Fruit fly (Drosophila melanogaster) whole organism, embryonic: Measurements from ENCODE around the gene CG32819.

Experiments
- ATbp ChIP-seq: fragments of 200-800 bp; sonication (Bioruptor generic); optimal IDR thresholded peaks from 2 replicates; lab custom pipeline; 2017; ENCODE audit warnings: missing biosample characterization, mild to moderate bottlenecking, missing genetic modification characterization, missing genetic modification reagents
- CG10147 ChIP-seq: fragments of 200-800 bp; sonication (Bioruptor generic); optimal IDR thresholded peaks from 2 replicates; lab custom pipeline; 2019; ENCODE audit warnings: missing biosample characterization, mild to moderate bottlenecking, missing genetic modification characterization, moderate library complexity
- CG12219 ChIP-seq: fragments of 200-800 bp; sonication (Bioruptor generic); optimal IDR thresholded peaks from 3 replicates; lab custom pipeline; 2018; ENCODE audit warnings: missing biosample characterization, mild to moderate bottlenecking, missing genetic modification characterization
- CG12744 ChIP-seq: fragments of 200-800 bp; sonication (Bioruptor generic); optimal IDR thresholded peaks from 2 replicates; lab custom pipeline; 2016; ENCODE audit warnings: missing biosample characterization, missing genetic modification characterization
- CG14441 ChIP-seq: fragments of 200-800 bp; sonication (Bioruptor generic); IDR thresholded peaks from 2 replicates; pipeline ENCODE4 v1.3.6; 2022; ENCODE audit warnings: missing biosample characterization, missing genetic modification characterization
- CG16815 ChIP-seq: fragments of 200-800 bp; sonication (Bioruptor generic); optimal IDR thresholded peaks from 3 replicates; lab custom pipeline; 2017; ENCODE audit warnings: missing biosample characterization, mild to moderate bottlenecking, missing genetic modification characterization
- CG17802 ChIP-seq: fragments of 200-800 bp; sonication (Bioruptor generic); optimal IDR thresholded peaks from 2 replicates; lab custom pipeline; 2018; ENCODE audit warnings: missing biosample characterization, mild to moderate bottlenecking, missing genetic modification characterization, moderate library complexity
- CG18011 ChIP-seq: fragments of 200-800 bp; sonication (Bioruptor generic); optimal IDR thresholded peaks from 2 replicates; lab custom pipeline; 2017; ENCODE audit warnings: missing biosample characterization, missing genetic modification characterization, mild to moderate bottlenecking, moderate library complexity, missing genotype
- CG2129 ChIP-seq: fragments of 200-800 bp; sonication (Bioruptor generic); IDR thresholded peaks from 2 replicates; pipeline ENCODE4 v1.3.6; 2022; ENCODE audit warnings: missing biosample characterization, missing genetic modification characterization; ENCODE audit not compliant: partially characterized antibody
- CG2678 ChIP-seq: fragments of 200-800 bp; sonication (Bioruptor generic); optimal IDR thresholded peaks from 3 replicates; lab custom pipeline; 2019; ENCODE audit warnings: missing biosample characterization, mild to moderate bottlenecking, missing genetic modification characterization, moderate library complexity
- CG3281 ChIP-seq: fragments of 200-800 bp; sonication (Bioruptor generic); optimal IDR thresholded peaks from 3 replicates; lab custom pipeline; 2017; ENCODE audit warnings: missing biosample characterization, mild to moderate bottlenecking, missing genetic modification characterization
- CG3407 ChIP-seq: fragments of 200-800 bp; sonication (Bioruptor generic); optimal IDR thresholded peaks from 2 replicates; lab custom pipeline; 2018; ENCODE audit warnings: missing biosample characterization, mild to moderate bottlenecking, missing genetic modification characterization
- CG6654 ChIP-seq: fragments of 200-800 bp; sonication (Bioruptor generic); optimal IDR thresholded peaks from 2 replicates; lab custom pipeline; 2017; ENCODE audit warnings: missing biosample characterization, mild to moderate bottlenecking, missing genetic modification characterization
- CG6683 ChIP-seq: fragments of 200-800 bp; sonication (Bioruptor generic); optimal IDR thresholded peaks from 2 replicates; lab custom pipeline; 2017; ENCODE audit warnings: missing biosample characterization, mild to moderate bottlenecking, missing genetic modification characterization, missing genetic modification reagents
- CG7987 ChIP-seq: fragments of 200-800 bp; sonication (Bioruptor generic); optimal IDR thresholded peaks from 2 replicates; lab custom pipeline; 2018; ENCODE audit warnings: missing biosample characterization, mild to moderate bottlenecking, missing genetic modification characterization, moderate library complexity
- CG8944 ChIP-seq: fragments of 200-800 bp; sonication (Bioruptor generic); optimal IDR thresholded peaks from 3 replicates; lab custom pipeline; 2016; ENCODE audit warnings: missing biosample characterization, missing genetic modification characterization
- CG9215 ChIP-seq: fragments of 200-800 bp; sonication (Bioruptor generic); IDR thresholded peaks from 2 replicates; pipeline ENCODE4 v1.3.6; 2022; ENCODE audit warnings: missing biosample characterization, missing genetic modification characterization
- CG9437 ChIP-seq: fragments of 200-800 bp; sonication (Bioruptor generic); optimal IDR thresholded peaks from 2 replicates; lab custom pipeline; 2018; ENCODE audit warnings: missing biosample characterization, mild to moderate bottlenecking, missing genetic modification characterization
- CG9932 ChIP-seq: fragments of 200-800 bp; sonication (Bioruptor generic); IDR thresholded peaks from 2 replicates; pipeline ENCODE4 v1.3.6; 2022; ENCODE audit warnings: missing biosample characterization, missing genetic modification characterization
- CoRest ChIP-seq: fragments of 200-800 bp; sonication (Bioruptor generic); optimal IDR thresholded peaks from 3 replicates; lab custom pipeline; 2018; ENCODE audit warnings: missing biosample characterization, mild to moderate bottlenecking, missing genetic modification characterization, moderate library complexity
- CrebB ChIP-seq: fragments of 200-800 bp; sonication (Bioruptor generic); optimal IDR thresholded peaks from 3 replicates; lab custom pipeline; 2018; ENCODE audit warnings: missing biosample characterization, mild to moderate bottlenecking, missing genetic modification characterization
- Elba2 ChIP-seq: fragments of 200-800 bp; sonication (Bioruptor generic); optimal IDR thresholded peaks from 3 replicates; lab custom pipeline; 2016; ENCODE audit warnings: missing biosample characterization, missing genetic modification characterization
- Fer1 ChIP-seq: fragments of 200-800 bp; sonication (Bioruptor generic); optimal IDR thresholded peaks from 2 replicates; lab custom pipeline; 2017; ENCODE audit warnings: missing biosample characterization, mild to moderate bottlenecking, missing genetic modification characterization
- HHEX ChIP-seq: fragments of 200-800 bp; sonication (Bioruptor generic); optimal IDR thresholded peaks from 3 replicates; lab custom pipeline; 2017; ENCODE audit warnings: missing biosample characterization, mild to moderate bottlenecking, missing genetic modification characterization, missing genetic modification reagents
- HmgZ ChIP-seq: fragments of 200-800 bp; sonication (Bioruptor generic); optimal IDR thresholded peaks from 2 replicates; lab custom pipeline; 2018; ENCODE audit warnings: missing biosample characterization, mild to moderate bottlenecking, missing genetic modification characterization
- Hr39 ChIP-seq: fragments of >200 bp; optimal IDR thresholded peaks from 2 replicates; lab custom pipeline; 2017
- MESR4 ChIP-seq: fragments of 200-800 bp; sonication (Bioruptor generic); optimal IDR thresholded peaks from 2 replicates; lab custom pipeline; 2018; ENCODE audit warnings: missing biosample characterization, mild to moderate bottlenecking, missing genetic modification characterization, moderate library complexity
- Opbp ChIP-seq: fragments of 200-800 bp; sonication (Bioruptor generic); IDR thresholded peaks from 3 replicates; pipeline ENCODE4 v1.3.6; 2022; ENCODE audit warnings: missing biosample characterization, missing genetic modification characterization; ENCODE audit not compliant: partially characterized antibody
- Poxn ChIP-seq: fragments of 200-800 bp; sonication (Bioruptor generic); IDR thresholded peaks from 2 replicates; pipeline ENCODE4 v1.3.6; 2022; ENCODE audit warnings: missing biosample characterization, missing genetic modification characterization
- Six4 ChIP-seq: fragments of 200-800 bp; sonication (Bioruptor generic); optimal IDR thresholded peaks from 2 replicates; lab custom pipeline; 2016; ENCODE audit warnings: missing biosample characterization, missing genetic modification characterization
- ap ChIP-seq: fragments of 200-800 bp; sonication (Bioruptor generic); IDR thresholded peaks from 2 replicates; pipeline ENCODE4 v1.3.6; 2022; ENCODE audit warnings: missing biosample characterization, missing genetic modification characterization
- cato ChIP-seq: fragments of 200-800 bp; sonication (Bioruptor generic); optimal IDR thresholded peaks from 2 replicates; lab custom pipeline; 2016; ENCODE audit warnings: missing biosample characterization, missing genetic modification characterization, borderline replicate concordance
- chinmo ChIP-seq: fragments of 200-800 bp; sonication (Bioruptor generic); IDR thresholded peaks from 4 replicates; pipeline ENCODE4 v1.3.6; 2022; ENCODE audit warnings: missing biosample characterization, missing genetic modification characterization; ENCODE audit not compliant: partially characterized antibody
- ci ChIP-seq: fragments of 200-800 bp; sonication (Bioruptor generic); IDR thresholded peaks from 3 replicates; pipeline ENCODE4 v1.3.6; 2022; ENCODE audit warnings: missing biosample characterization, missing genetic modification characterization
- crc ChIP-seq: fragments of 200-800 bp; sonication (Bioruptor generic); optimal IDR thresholded peaks from 2 replicates; lab custom pipeline; 2016; ENCODE audit warnings: missing biosample characterization, missing genetic modification characterization
- dmrt99B ChIP-seq: fragments of 200-800 bp; sonication (Bioruptor generic); optimal IDR thresholded peaks from 2 replicates; lab custom pipeline; 2018; ENCODE audit warnings: missing biosample characterization, mild to moderate bottlenecking, missing genetic modification characterization, moderate library complexity
- emc ChIP-seq: fragments of 200-800 bp; sonication (Bioruptor generic); optimal IDR thresholded peaks from 2 replicates; lab custom pipeline; 2016; ENCODE audit warnings: missing biosample characterization, missing genetic modification characterization
- grau ChIP-seq: fragments of 200-800 bp; optimal IDR thresholded peaks from 3 replicates; lab custom pipeline; 2019; ENCODE audit warnings: missing biosample characterization, mild to moderate bottlenecking, missing genetic modification characterization, moderate library complexity
- h ChIP-seq: fragments of >200 bp; optimal IDR thresholded peaks from 2 replicates; lab custom pipeline; 2017
- hth ChIP-seq: fragments of >200 bp; optimal IDR thresholded peaks from 2 replicates; lab custom pipeline; 2017; ENCODE audit warnings: inconsistent platforms
- kah ChIP-seq: fragments of 200-800 bp; sonication (Bioruptor generic); optimal IDR thresholded peaks from 2 replicates; lab custom pipeline; 2018; ENCODE audit warnings: missing biosample characterization, mild to moderate bottlenecking, missing genetic modification characterization
- lmd ChIP-seq: fragments of 200-800 bp; sonication (Bioruptor generic); IDR thresholded peaks from 2 replicates; pipeline ENCODE4 v1.3.6; 2022; ENCODE audit warnings: missing biosample characterization, missing genetic modification characterization
- lov ChIP-seq, 2 experiments: fragments of 200-800 bp in 1 of 2; fragments of >200 bp in 1 of 2; sonication (Bioruptor generic) in 1 of 2; IDR thresholded peaks in 1 of 2; optimal IDR thresholded peaks in 1 of 2; 2 replicates in 1 of 2; 3 replicates in 1 of 2; pipeline versions ENCODE4 v1.3.6 to Lab custom; 2017 to 2022; ENCODE audit warnings: missing biosample characterization in 1 of 2, missing genetic modification characterization in 1 of 2
- nerfin-1 ChIP-seq: fragments of 200-800 bp; sonication (Bioruptor generic); optimal IDR thresholded peaks from 3 replicates; lab custom pipeline; 2019; ENCODE audit warnings: missing biosample characterization, mild to moderate bottlenecking, missing genetic modification characterization, moderate library complexity
- nom ChIP-seq: fragments of 200-800 bp; sonication (Bioruptor generic); optimal IDR thresholded peaks from 2 replicates; lab custom pipeline; 2017; ENCODE audit warnings: missing biosample characterization, missing genetic modification characterization, mild to moderate bottlenecking, moderate library complexity, missing genetic modification reagents
- psq ChIP-seq: fragments of 200-800 bp; sonication (Bioruptor generic); optimal IDR thresholded peaks from 2 replicates; lab custom pipeline; 2017; ENCODE audit warnings: missing biosample characterization, missing genetic modification characterization
- row ChIP-seq: fragments of 200-800 bp; sonication (Bioruptor generic); IDR thresholded peaks from 3 replicates; pipeline ENCODE4 v1.3.6; 2022; ENCODE audit warnings: missing biosample characterization, missing genetic modification characterization
- salm ChIP-seq: fragments of 200-800 bp; sonication (Bioruptor generic); optimal IDR thresholded peaks from 2 replicates; lab custom pipeline; 2018; ENCODE audit warnings: missing biosample characterization, mild to moderate bottlenecking, missing genetic modification characterization
- slou ChIP-seq: fragments of 200-800 bp; sonication (Bioruptor generic); optimal IDR thresholded peaks from 3 replicates; lab custom pipeline; 2016; ENCODE audit warnings: missing biosample characterization, missing genetic modification characterization
- sug ChIP-seq: fragments of 200-800 bp; optimal IDR thresholded peaks from 2 replicates; lab custom pipeline; 2019; ENCODE audit warnings: missing biosample characterization, mild to moderate bottlenecking, missing genetic modification characterization, moderate library complexity
- trem ChIP-seq: fragments of 200-800 bp; optimal IDR thresholded peaks from 3 replicates; lab custom pipeline; 2019; ENCODE audit warnings: missing biosample characterization, mild to moderate bottlenecking, missing genetic modification characterization, moderate library complexity

CG32819 gene

DNA sequence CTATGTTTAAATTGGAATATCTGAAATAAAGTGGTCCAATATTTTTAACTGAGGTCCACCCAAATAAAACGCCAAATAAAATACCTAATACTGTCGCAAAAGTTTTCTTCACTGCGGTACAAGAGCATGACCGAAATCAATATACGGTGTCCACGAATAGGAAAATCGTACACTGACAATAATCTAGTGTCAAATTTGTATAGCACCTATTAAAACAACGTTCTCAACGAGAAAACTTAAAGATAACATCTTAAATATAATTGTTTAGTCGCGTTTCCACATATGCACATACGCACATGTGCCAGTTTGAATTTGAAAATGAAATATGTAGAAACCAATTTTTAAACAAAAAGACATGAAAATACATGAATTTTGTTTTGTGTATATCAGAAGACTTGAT is 10.5 kb upstream of the CG32819 start (continued):
- no peak; the same call in 1 of the 2 replicates for TF ChIP-seq CG9215 (GFP tag; lab: Robert Waterston, UW)
- TF ChIP-seq CG3407: peak; percentile 50
- no peak for TF ChIP-seq MESR4 (GFP tag; lab: Kevin White, UChicago)
- peak; percentile 34 for TF ChIP-seq CG6654 (GFP tag; lab: Kevin White, UChicago)
- no peak for TF ChIP-seq chinmo (GFP tag; lab: Robert Waterston, UW)
- TF ChIP-seq CG17802 (tag; lab: Kevin White, UChicago): peak; percentile 32
- TF ChIP-seq salm: peak; percentile 67
- TF ChIP-seq CG16815 (GFP tag; lab: Kevin White, UChicago): peak; percentile 44
- TF ChIP-seq trem (tag; lab: Kevin White, UChicago): peak; percentile 74
- TF ChIP-seq CG12744 (GFP tag; lab: Kevin White, UChicago): peak; percentile 55
- TF ChIP-seq CG9932 (GFP tag; lab: Robert Waterston, UW): no peak; the same call in 1 of the 2 replicates
- peak; percentile 61 for TF ChIP-seq CG8944
- no peak for TF ChIP-seq Elba2 (GFP tag; lab: Kevin White, UChicago)
- TF ChIP-seq crc (GFP tag; lab: Kevin White, UChicago): peak; percentile 30
- no peak for TF ChIP-seq Hr39
- TF ChIP-seq CG6683 (GFP tag; lab: Kevin White, UChicago): peak; percentile 23
- no peak for TF ChIP-seq CG14441 (GFP tag; lab: Robert Waterston, UW)
- peak; percentile 65 for TF ChIP-seq Six4
- no peak for TF ChIP-seq CG7987
- TF ChIP-seq HmgZ: peak; percentile 47
- TF ChIP-seq Opbp (GFP tag; lab: Robert Waterston, UW): no peak
- TF ChIP-seq HHEX (GFP tag; lab: Kevin White, UChicago): peak; percentile 55
- TF ChIP-seq ATbp: peak; percentile 68
- TF ChIP-seq h (lab: Kevin White, UChicago): no peak
- peak; percentile 36 for TF ChIP-seq CG10147 (GFP tag; lab: Kevin White, UChicago)
- TF ChIP-seq CG2678 (tag; lab: Kevin White, UChicago): peak; percentile 84
- peak; percentile 54 for TF ChIP-seq Fer1 (GFP tag; lab: Kevin White, UChicago)
- TF ChIP-seq CrebB (tag; lab: Kevin White, UChicago): peak; percentile 31
- peak; percentile 62 for TF ChIP-seq nom (GFP tag; lab: Kevin White, UChicago)
- TF ChIP-seq emc: peak; percentile 6
- no peak for TF ChIP-seq ci
- TF ChIP-seq CG12219 (GFP tag; lab: Kevin White, UChicago): peak; percentile 76
- TF ChIP-seq CG18011 (GFP tag; lab: Kevin White, UChicago): no peak
- TF ChIP-seq CG2129 (GFP tag; lab: Robert Waterston, UW): no peak
- peak; percentile 16 for TF ChIP-seq psq
- peak; percentile 48 for TF ChIP-seq sug (tag; lab: Kevin White, UChicago)
- peak; percentile 77 for TF ChIP-seq dmrt99B (tag; lab: Kevin White, UChicago)
- no peak for TF ChIP-seq lov (optimal IDR thresholded peaks at IDR 0.05; lab: Kevin White, UChicago)
- no peak for TF ChIP-seq lov (GFP tag; IDR thresholded peaks at IDR 0.05; lab: Robert Waterston, UW)
- TF ChIP-seq CG9437 (GFP tag; lab: Kevin White, UChicago): peak; percentile 49
- no peak for TF ChIP-seq slou
- no peak for TF ChIP-seq hth (lab: Kevin White, UChicago)
- peak; percentile 76 for TF ChIP-seq nerfin-1
- peak; percentile 79 for TF ChIP-seq CoRest
- peak; percentile 76 for TF ChIP-seq grau
- peak; percentile 87 for TF ChIP-seq row (GFP tag; lab: Robert Waterston, UW)
- peak; percentile 67 for TF ChIP-seq CG3281
- TF ChIP-seq cato (GFP tag; lab: Kevin White, UChicago): peak; percentile 33
- no peak for TF ChIP-seq Poxn
- no peak; the same call in 1 of the 2 replicates for TF ChIP-seq lmd (GFP tag; lab: Robert Waterston, UW)
- no peak; the same call in 1 of the 2 replicates for TF ChIP-seq ap
- peak; percentile 50 for TF ChIP-seq kah
